Fruit fly (Drosophila melanogaster): ENCODE data around the gene CG42369.

The CG42369 gene

DNA sequence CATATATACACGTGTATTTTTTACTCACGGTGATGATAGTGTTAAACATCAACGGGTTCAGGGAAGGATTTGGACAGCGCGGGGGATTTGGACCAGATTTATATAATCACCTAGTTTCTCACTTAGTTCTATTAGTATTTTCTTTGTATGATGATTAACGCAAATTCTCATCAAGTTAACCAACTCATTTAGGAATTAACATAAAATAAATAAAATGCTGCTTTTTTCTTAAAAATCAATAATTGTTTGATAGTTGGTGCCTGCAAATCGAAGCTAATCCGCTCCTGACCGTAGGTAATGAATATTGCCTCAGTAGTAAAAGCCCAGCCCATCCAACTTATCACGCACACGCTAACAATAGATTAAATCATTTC, 45.3 kb downstream of the CG42369 start (continued):
- TF ChIP-seq CG4707 (GFP tag; optimal IDR thresholded peaks at IDR 0.05) (no peak), CG8765 (GFP tag; IDR thresholded peaks at IDR 0.05) (peak; percentile 55; the same call in 1 of the 2 replicates), mirr (GFP tag; optimal IDR thresholded peaks at IDR 0.05) (peak; percentile 25), croc (GFP tag; conservative IDR thresholded peaks at IDR 0.05) (peak; percentile 59; the same call in 2 of the 3 replicates), CG15696 (tag; optimal IDR thresholded peaks at IDR 0.05) (peak; percentile 55), z (GFP tag; IDR thresholded peaks at IDR 0.05) (no peak), ci (GFP tag; IDR thresholded peaks at IDR 0.05) (peak; percentile 47; the same call in 1 of the 3 replicates), CG17802 (tag; optimal IDR thresholded peaks at IDR 0.05) (peak; percentile 35), dati (GFP tag; IDR thresholded peaks at IDR 0.05) (0 out of 2 replicates have a peak, but pooled peaks have one; percentile 25), Hey (tag; optimal IDR thresholded peaks at IDR 0.05) (no peak), row (GFP tag; IDR thresholded peaks at IDR 0.05) (peak; percentile 96), knrl (GFP tag; IDR thresholded peaks at IDR 0.05; ENCODE audit: partially characterized antibody) (peak; percentile 47; the same call in 1 of the 3 replicates), Fer3 (tag; optimal IDR thresholded peaks at IDR 0.05) (peak; percentile 90), CG11456 (GFP tag; IDR thresholded peaks at IDR 0.05) (peak; percentile 85), CG34376 (GFP tag; optimal IDR thresholded peaks at IDR 0.05) (peak; percentile 97), en (GFP tag; optimal IDR thresholded peaks at IDR 0.05) (peak; percentile 48), B-H1 (GFP tag; IDR thresholded peaks at IDR 0.05) (peak; percentile 78), CG17359 (tag; optimal IDR thresholded peaks at IDR 0.05) (peak; percentile 84), Tbp (GFP tag; optimal IDR thresholded peaks at IDR 0.05) (no peak), CG13624 (GFP tag; optimal IDR thresholded peaks at IDR 0.05) (peak; percentile 86), CG4424 (GFP tag; optimal IDR thresholded peaks at IDR 0.05) (peak; percentile 78), CG34422 (GFP tag; IDR thresholded peaks at IDR 0.05) (peak; percentile 87), CG6683 (GFP tag; optimal IDR thresholded peaks at IDR 0.05) (peak; percentile 54), CG10565 (GFP tag; optimal IDR thresholded peaks at IDR 0.05) (no peak), shn (GFP tag; optimal IDR thresholded peaks at IDR 0.05) (peak; percentile 69), crp (GFP tag; optimal IDR thresholded peaks at IDR 0.05) (peak in 1 of 2 experiments; percentile 5), CG3281 (GFP tag; optimal IDR thresholded peaks at IDR 0.05) (peak; percentile 90), CG16815 (GFP tag; optimal IDR thresholded peaks at IDR 0.05) (peak; percentile 81), tgo (GFP tag; IDR thresholded peaks at IDR 0.05) (peak; percentile 88), CG4404 (GFP tag; IDR thresholded peaks at IDR 0.05) (peak; percentile 86), nerfin-1 (tag; optimal IDR thresholded peaks at IDR 0.05) (peak; percentile 70), wdn (GFP tag; IDR thresholded peaks at IDR 0.05) (peak; percentile 76), CG10462 (GFP tag; optimal IDR thresholded peaks at IDR 0.05) (peak; percentile 68), Asciz (GFP tag; optimal IDR thresholded peaks at IDR 0.05) (peak; percentile 45), Hsf (GFP tag; optimal IDR thresholded peaks at IDR 0.05) (peak; percentile 80), Dbx (GFP tag; IDR thresholded peaks at IDR 0.05) (peak; percentile 89), Hr51 (GFP tag; optimal IDR thresholded peaks at IDR 0.05) (peak; percentile 48 to 89), Atf-2 (GFP tag; optimal IDR thresholded peaks at IDR 0.05) (peak; percentile 42), hth (optimal IDR thresholded peaks at IDR 0.05) (no peak), grau (tag; optimal IDR thresholded peaks at IDR 0.05) (peak; percentile 90), CG13424 (tag; optimal IDR thresholded peaks at IDR 0.05) (peak; percentile 86), mam (GFP tag; optimal IDR thresholded peaks at IDR 0.05) (peak; percentile 96), Myb (GFP tag; optimal IDR thresholded peaks at IDR 0.05) (peak; percentile 68), HmgZ (tag; optimal IDR thresholded peaks at IDR 0.05) (peak; percentile 85), Eip74EF (GFP tag; optimal IDR thresholded peaks at IDR 0.05) (peak in 1 of 2 experiments; percentile 72), CG2120 (GFP tag; optimal IDR thresholded peaks at IDR 0.05) (peak; percentile 97), danr (GFP tag; IDR thresholded peaks at IDR 0.05) (peak; percentile 84), Gsc (GFP tag; IDR thresholded peaks at IDR 0.05) (peak; percentile 63), tio (GFP tag; optimal IDR thresholded peaks at IDR 0.05) (peak; percentile 76), gsb (GFP tag; IDR thresholded peaks at IDR 0.05) (peak; percentile 78), pb (GFP tag; optimal IDR thresholded peaks at IDR 0.05) (peak; percentile 54)

Measured in whole organism, embryonic.